Fruit fly (Drosophila melanogaster): ENCODE measurements around the gene CG33695.

dm6 chr2L:11249376-11249775, 28.4 kb upstream of the CG33695 start:
- TF ChIP-seq CG12768 (GFP tag; optimal IDR thresholded peaks at IDR 0.05) (no peak), bab1 (GFP tag; optimal IDR thresholded peaks at IDR 0.05) (no peak), cnc (optimal IDR thresholded peaks at IDR 0.05) (no peak), tj (GFP tag; optimal IDR thresholded peaks at IDR 0.05) (no peak), cic (GFP tag; optimal IDR thresholded peaks at IDR 0.05) (no peak), Mnt (GFP tag; optimal IDR thresholded peaks at IDR 0.05) (no peak), toe (GFP tag; optimal IDR thresholded peaks at IDR 0.05) (no peak), Hr96 (GFP tag; optimal IDR thresholded peaks at IDR 0.05) (no peak), kay (GFP tag; ENCODE audit: borderline replicate concordance) (no peak), Clk (GFP tag; optimal IDR thresholded peaks at IDR 0.05) (no peak), ovo (GFP tag; optimal IDR thresholded peaks at IDR 0.05) (no peak), pad (GFP tag; optimal IDR thresholded peaks at IDR 0.05) (no peak), CG7045 (GFP tag; optimal IDR thresholded peaks at IDR 0.05) (no peak)
